Worm (Caenorhabditis elegans): Measurements from ENCODE around the gene sre-9.

DNA sequence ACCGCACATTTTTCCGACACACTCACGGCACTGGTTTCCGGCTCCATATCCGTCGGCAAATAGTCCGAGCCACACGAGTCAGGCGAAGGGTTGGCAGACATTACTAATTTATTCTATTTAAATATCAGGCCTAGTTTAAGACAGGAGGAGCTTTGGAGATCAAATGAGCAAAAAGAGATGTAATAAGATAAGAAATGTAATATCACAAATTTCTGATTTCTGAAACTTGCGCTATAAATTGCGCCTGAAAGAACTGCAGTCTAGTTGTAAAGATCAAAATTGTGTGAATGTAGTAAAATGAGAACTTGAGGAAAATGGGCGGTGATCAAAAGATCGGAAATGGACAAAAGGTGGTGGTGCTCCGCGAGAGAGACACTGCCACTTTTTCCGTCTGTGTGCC, 39.9 kb upstream of the sre-9 start, which contains the start of gene nhr-186:
- no peak for TF ChIP-seq nhr-11 (tag; optimal IDR thresholded peaks at IDR 0.05)
- TF ChIP-seq fos-1 (tag; optimal IDR thresholded peaks at IDR 0.05), result no peak
- no peak for TF ChIP-seq lin-39 (tag; optimal IDR thresholded peaks at IDR 0.05)
- TF ChIP-seq nhr-12 (tag; optimal IDR thresholded peaks at IDR 0.05), result no peak
- TF ChIP-seq nhr-43 (tag; optimal IDR thresholded peaks at IDR 0.05; ENCODE audit: poor library complexity, severe bottlenecking), result no peak
- TF ChIP-seq lin-15B (tag; optimal IDR thresholded peaks at IDR 0.05), result no peak

Measured in whole organism, L3 larva.